Fruit fly (Drosophila melanogaster): ENCODE data around the gene CG13358.

Gene CG13358

dm6 chrX:768480-769123 lies 36.1 kb downstream of the CG13358 start (continued):
- TF ChIP-seq Stat92E (GFP tag; optimal IDR thresholded peaks at IDR 0.05) = no peak
- no peak for TF ChIP-seq CG10565 (GFP tag; optimal IDR thresholded peaks at IDR 0.05)
- no peak for TF ChIP-seq cas (GFP tag; IDR thresholded peaks at IDR 0.05)
- no peak for TF ChIP-seq BtbVII (GFP tag; optimal IDR thresholded peaks at IDR 0.05)
- no peak for TF ChIP-seq CG11696 (GFP tag; IDR thresholded peaks at IDR 0.05)
- TF ChIP-seq fd64A (GFP tag; optimal IDR thresholded peaks at IDR 0.05) = peak; percentile 28
- TF ChIP-seq CG18599 (GFP tag; optimal IDR thresholded peaks at IDR 0.05) = peak; percentile 26
- TF ChIP-seq Optix (GFP tag; IDR thresholded peaks at IDR 0.05) = 0 out of 3 replicates have a peak, but pooled peaks have one; percentile 7
- TF ChIP-seq ab (GFP tag; optimal IDR thresholded peaks at IDR 0.05) = no peak
- peak; percentile 44 for TF ChIP-seq CG6813 (GFP tag; optimal IDR thresholded peaks at IDR 0.05)
- TF ChIP-seq Hmr (GFP tag; optimal IDR thresholded peaks at IDR 0.05) = no peak
- TF ChIP-seq CG10321 (GFP tag; IDR thresholded peaks at IDR 0.05) = no peak
- TF ChIP-seq gsb (GFP tag; IDR thresholded peaks at IDR 0.05) = no peak
- TF ChIP-seq Adf1 (GFP tag; IDR thresholded peaks at IDR 0.05) = no peak
- TF ChIP-seq gfzf (GFP tag; optimal IDR thresholded peaks at IDR 0.05) = no peak
- no peak for TF ChIP-seq CG32772 (GFP tag; IDR thresholded peaks at IDR 0.05)
- no peak for TF ChIP-seq CG1602 (GFP tag; optimal IDR thresholded peaks at IDR 0.05)
- peak; percentile 35 for TF ChIP-seq sug (tag; optimal IDR thresholded peaks at IDR 0.05)
- no peak for TF ChIP-seq lab (GFP tag; optimal IDR thresholded peaks at IDR 0.05)
- TF ChIP-seq corto (GFP tag; optimal IDR thresholded peaks at IDR 0.05) = no peak
- no peak for TF ChIP-seq CG11398 (GFP tag; optimal IDR thresholded peaks at IDR 0.05)
- TF ChIP-seq CG2678 (tag; optimal IDR thresholded peaks at IDR 0.05) = peak; percentile 15
- no peak for TF ChIP-seq Atf6 (GFP tag; IDR thresholded peaks at IDR 0.05)
- peak; percentile 97 for TF ChIP-seq CG6254 (GFP tag; optimal IDR thresholded peaks at IDR 0.05)
- TF ChIP-seq wek (GFP tag; optimal IDR thresholded peaks at IDR 0.05) = no peak
- no peak for TF ChIP-seq CG13123 (GFP tag; optimal IDR thresholded peaks at IDR 0.05)
- no peak for TF ChIP-seq cwo (GFP tag; optimal IDR thresholded peaks at IDR 0.05)
- TF ChIP-seq Doc2 (GFP tag; IDR thresholded peaks at IDR 0.05) = no peak
- no peak for TF ChIP-seq Hr51 (GFP tag; optimal IDR thresholded peaks at IDR 0.05)
- no peak for TF ChIP-seq Dek (tag; optimal IDR thresholded peaks at IDR 0.05)
- TF ChIP-seq CG10654 (GFP tag; optimal IDR thresholded peaks at IDR 0.05) = no peak
- no peak for TF ChIP-seq CG11723 (GFP tag; optimal IDR thresholded peaks at IDR 0.05)
- TF ChIP-seq en (GFP tag; optimal IDR thresholded peaks at IDR 0.05) = no peak
- no peak for TF ChIP-seq CG6765 (GFP tag; optimal IDR thresholded peaks at IDR 0.05)
- no peak for TF ChIP-seq CG3065 (GFP tag; optimal IDR thresholded peaks at IDR 0.05)
- no peak for TF ChIP-seq luna (GFP tag; optimal IDR thresholded peaks at IDR 0.05)
- TF ChIP-seq Hmx (GFP tag; optimal IDR thresholded peaks at IDR 0.05) = no peak
- no peak for TF ChIP-seq wor (GFP tag; IDR thresholded peaks at IDR 0.05)
- no peak for TF ChIP-seq tgo (GFP tag; IDR thresholded peaks at IDR 0.05)
- TF ChIP-seq nau (GFP tag; optimal IDR thresholded peaks at IDR 0.05) = no peak
- no peak for TF ChIP-seq CG6272 (GFP tag; IDR thresholded peaks at IDR 0.05)
- no peak for TF ChIP-seq Nf-YA (GFP tag; IDR thresholded peaks at IDR 0.05)
- TF ChIP-seq az2 (GFP tag; optimal IDR thresholded peaks at IDR 0.05) = no peak
- no peak for TF ChIP-seq CG9932 (GFP tag; IDR thresholded peaks at IDR 0.05)
- TF ChIP-seq Mad (GFP tag; optimal IDR thresholded peaks at IDR 0.05) = no peak
- no peak for TF ChIP-seq bab2 (GFP tag; optimal IDR thresholded peaks at IDR 0.05)
- TF ChIP-seq ssp (GFP tag; IDR thresholded peaks at IDR 0.05) = no peak
- TF ChIP-seq trem (tag; optimal IDR thresholded peaks at IDR 0.05) = no peak
- TF ChIP-seq CG6854 (GFP tag; optimal IDR thresholded peaks at IDR 0.05) = no peak
- no peak for TF ChIP-seq CG1529 (GFP tag; optimal IDR thresholded peaks at IDR 0.05)

Measured in whole organism, embryonic.